Fruit fly (Drosophila melanogaster) Kc167 (cell line): ENCODE results near the gene CG4440.

Experiments used
- Myc ChIP-seq: fragments of >200 bp; optimal IDR thresholded peaks from 2 replicates; lab custom pipeline; 2017; ENCODE audit warnings: missing external identifiers
- h ChIP-seq: fragments of >200 bp; optimal IDR thresholded peaks from 3 replicates; lab custom pipeline; 2018; ENCODE audit warnings: missing external identifiers
- insv ChIP-seq: fragments of >200 bp; optimal IDR thresholded peaks from 3 replicates; lab custom pipeline; 2018; ENCODE audit warnings: missing external identifiers
- psq ChIP-seq: fragments of >200 bp; optimal IDR thresholded peaks from 2 replicates; lab custom pipeline; 2017; ENCODE audit warnings: missing external identifiers

- TF ChIP-seq insv (lab: Kevin White, UChicago) (no peak), h (lab: Kevin White, UChicago) (no peak), psq (lab: Kevin White, UChicago) (no peak), Myc (lab: Kevin White, UChicago) (no peak)
These were observed 30.0 kb upstream of the CG4440 start, which contains the start of the genes heix and CG17328 for dm6 chr2L:16299466-16300311.
